Worm (Caenorhabditis elegans) whole organism, L4 larva: Measurements from ENCODE around the gene C24D10.4.

Source experiments
- D1046.2 ChIP-seq: fragments of 200-800 bp; sonication (Bioruptor generic); IDR thresholded peaks from 2 replicates; pipeline ENCODE4 v1.3.6; 2022; ENCODE audit warnings: missing genetic modification characterization, missing compliant biosample characterization
- R02D3.7 ChIP-seq: fragments of 150-350 bp; sonication (generic microtip); optimal IDR thresholded peaks from 3 replicates; lab custom pipeline; 2014; ENCODE audit warnings: missing biosample characterization, missing genetic modification characterization
- Y105C5A.15 ChIP-seq: fragments of 200-800 bp; sonication (Bioruptor generic); IDR thresholded peaks from 2 replicates; pipeline ENCODE4 v1.3.6; 2022; ENCODE audit warnings: missing genetic modification characterization, missing compliant biosample characterization
- Y5F2A.4 ChIP-seq: fragments of 200-800 bp; sonication (Bioruptor generic); optimal IDR thresholded peaks from 2 replicates; lab custom pipeline; 2018; ENCODE audit warnings: mild to moderate bottlenecking, missing genetic modification characterization, missing compliant biosample characterization
- ZK337.2 ChIP-seq: fragments of 200-800 bp; sonication (Bioruptor generic); IDR thresholded peaks from 2 replicates; pipeline ENCODE4 v1.3.6; 2022; ENCODE audit warnings: missing genetic modification reagents, missing genetic modification characterization, missing compliant biosample characterization
- aha-1 ChIP-seq: fragments of 150-350 bp; peaks from one replicate; lab custom pipeline; 2014; ENCODE audit warnings: missing biosample characterization, missing genetic modification characterization
- aly-2 ChIP-seq: sonication (generic microtip); optimal IDR thresholded peaks from 2 replicates; lab custom pipeline; 2018; ENCODE audit warnings: missing biosample characterization, missing genetic modification characterization
- ceh-28 ChIP-seq: fragments of 150-350 bp; optimal IDR thresholded peaks from 2 replicates; lab custom pipeline; 2014; ENCODE audit warnings: missing biosample characterization, missing genetic modification reagents, missing genetic modification characterization
- ceh-32 ChIP-seq: sonication (generic microtip); optimal IDR thresholded peaks from 2 replicates; lab custom pipeline; 2016; ENCODE audit warnings: mild to moderate bottlenecking, missing genetic modification characterization, missing compliant biosample characterization; ENCODE audit not compliant: poor library complexity
- ceh-44 ChIP-seq: fragments of 200-800 bp; sonication (Bioruptor generic); IDR thresholded peaks from 2 replicates; pipeline ENCODE4 v1.3.6; 2022; ENCODE audit warnings: missing genetic modification reagents, missing genetic modification characterization, missing compliant biosample characterization
- ces-1 ChIP-seq: fragments of 150-350 bp; sonication (generic microtip); optimal IDR thresholded peaks from 4 replicates; lab custom pipeline; 2014; ENCODE audit warnings: missing biosample characterization, missing genetic modification reagents, missing genetic modification characterization
- cey-2 ChIP-seq: sonication (generic microtip); optimal IDR thresholded peaks from 3 replicates; lab custom pipeline; 2017; ENCODE audit warnings: missing genetic modification characterization, mild to moderate bottlenecking, missing compliant biosample characterization, antibody characterized with exemption, borderline replicate concordance; ENCODE audit not compliant: insufficient read depth
- ctbp-1 ChIP-seq: fragments of 200-800 bp; sonication (Bioruptor generic); IDR thresholded peaks from 2 replicates; pipeline ENCODE4 v1.3.6; 2022; ENCODE audit warnings: missing genetic modification reagents, missing genetic modification characterization, missing compliant biosample characterization
- dmd-6 ChIP-seq: fragments of 200-800 bp; sonication (Bioruptor generic); IDR thresholded peaks from 2 replicates; pipeline ENCODE4 v1.3.6; 2022; ENCODE audit warnings: missing genetic modification reagents, missing genetic modification characterization, missing compliant biosample characterization
- dmd-8 ChIP-seq: fragments of 200-800 bp; sonication (Bioruptor generic); IDR thresholded peaks from 2 replicates; pipeline ENCODE4 v1.3.6; 2022; ENCODE audit warnings: missing genetic modification characterization, missing compliant biosample characterization
- egl-27 ChIP-seq: sonication (generic microtip); optimal IDR thresholded peaks from 3 replicates; lab custom pipeline; 2017; ENCODE audit warnings: missing biosample characterization, missing genetic modification reagents, missing genetic modification characterization
- fkh-10 ChIP-seq: fragments of 150-350 bp; optimal IDR thresholded peaks from 2 replicates; lab custom pipeline; 2014; ENCODE audit warnings: missing biosample characterization, missing genetic modification reagents, missing genetic modification characterization
- fos-1 ChIP-seq: fragments of 150-350 bp; optimal IDR thresholded peaks from 2 replicates; lab custom pipeline; 2014; ENCODE audit warnings: missing biosample characterization, missing genetic modification characterization
- gei-8 ChIP-seq: fragments of 200-800 bp; sonication (Bioruptor generic); optimal IDR thresholded peaks from 2 replicates; lab custom pipeline; 2018; ENCODE audit warnings: mild to moderate bottlenecking, missing genetic modification characterization, missing compliant biosample characterization
- hlh-11 ChIP-seq: fragments of 200-800 bp; sonication (Bioruptor generic); optimal IDR thresholded peaks from 2 replicates; lab custom pipeline; 2018; ENCODE audit warnings: mild to moderate bottlenecking, missing genetic modification characterization, missing compliant biosample characterization
- hlh-30 ChIP-seq: sonication (generic microtip); optimal IDR thresholded peaks from 2 replicates; lab custom pipeline; 2017; ENCODE audit warnings: antibody characterized with exemption, mild to moderate bottlenecking, missing genetic modification characterization, missing compliant biosample characterization; ENCODE audit not compliant: insufficient read depth
- lin-38 ChIP-seq: fragments of 200-800 bp; sonication (Bioruptor generic); IDR thresholded peaks from 2 replicates; pipeline ENCODE4 v1.3.6; 2022; ENCODE audit warnings: missing genetic modification reagents, missing genetic modification characterization, missing compliant biosample characterization
- lin-39 ChIP-seq: fragments of 150-350 bp; optimal IDR thresholded peaks from 2 replicates; lab custom pipeline; 2014; ENCODE audit warnings: missing biosample characterization, missing genetic modification reagents, missing genetic modification characterization
- lir-3 ChIP-seq: sonication (generic microtip); optimal IDR thresholded peaks from 2 replicates; lab custom pipeline; 2016; ENCODE audit warnings: mild to moderate bottlenecking, missing genetic modification characterization, missing compliant biosample characterization
- lsy-2 ChIP-seq, 2 experiments: fragments of 150-350 bp in 1 of 2; sonication (generic microtip) in 1 of 2; optimal IDR thresholded peaks; 2 replicates each; lab custom pipeline; 2014 to 2017; ENCODE audit warnings: missing biosample characterization in 2 of 2, missing genetic modification characterization in 2 of 2
- madf-5 ChIP-seq, 2 experiments: fragments of 200-800 bp; sonication (Bioruptor generic); IDR thresholded peaks; 2 replicates each; pipeline ENCODE4 v1.3.6; 2022; ENCODE audit warnings: missing compliant biosample characterization in 2 of 2, missing genetic modification characterization in 2 of 2
- madf-9 ChIP-seq: fragments of 200-800 bp; sonication (Bioruptor generic); conservative IDR thresholded peaks from 2 replicates; pipeline ENCODE4 v1.3.6; 2022; ENCODE audit warnings: missing genetic modification reagents, missing genetic modification characterization, missing compliant biosample characterization
- mdl-1 ChIP-seq, 2 experiments: fragments of 150-350 bp in 1 of 2; sonication (generic microtip) in 1 of 2; optimal IDR thresholded peaks; 2 replicates each; lab custom pipeline; 2014 to 2017; ENCODE audit warnings: missing biosample characterization in 2 of 2, missing genetic modification characterization in 2 of 2
- nhr-102 ChIP-seq: sonication (generic microtip); optimal IDR thresholded peaks from 2 replicates; lab custom pipeline; 2016; ENCODE audit warnings: mild to moderate bottlenecking, missing genetic modification characterization, moderate library complexity, missing compliant biosample characterization
- nhr-28 ChIP-seq: fragments of 150-350 bp; optimal IDR thresholded peaks from 2 replicates; lab custom pipeline; 2014; ENCODE audit warnings: missing biosample characterization, missing genetic modification characterization
- nhr-77 ChIP-seq: fragments of 150-350 bp; optimal IDR thresholded peaks from 2 replicates; lab custom pipeline; 2014; ENCODE audit warnings: missing biosample characterization, missing genetic modification characterization
- saeg-2 ChIP-seq: fragments of 200-800 bp; sonication (Bioruptor generic); IDR thresholded peaks from 2 replicates; pipeline ENCODE4 v1.3.6; 2022; ENCODE audit warnings: missing genetic modification reagents, missing genetic modification characterization, missing compliant biosample characterization
- sdz-12 ChIP-seq: fragments of 200-800 bp; sonication (Bioruptor generic); optimal IDR thresholded peaks from 2 replicates; lab custom pipeline; 2018; ENCODE audit warnings: mild to moderate bottlenecking, missing genetic modification characterization, missing compliant biosample characterization
- tra-1 ChIP-seq: fragments of 200-800 bp; sonication (Bioruptor generic); IDR thresholded peaks from 2 replicates; pipeline ENCODE4 v1.3.6; 2022; ENCODE audit warnings: missing genetic modification reagents, missing genetic modification characterization, missing compliant biosample characterization
- vab-7 ChIP-seq: fragments of 200-800 bp; sonication (Bioruptor generic); IDR thresholded peaks from 2 replicates; pipeline ENCODE4 v1.3.6; 2022; ENCODE audit warnings: missing genetic modification reagents, missing genetic modification characterization, missing compliant biosample characterization
- zfp-2 ChIP-seq: sonication (generic microtip); optimal IDR thresholded peaks from 2 replicates; lab custom pipeline; 2016; ENCODE audit warnings: mild to moderate bottlenecking, missing genetic modification characterization, missing compliant biosample characterization
- zfp-3 ChIP-seq: fragments of 200-800 bp; sonication (Bioruptor generic); conservative IDR thresholded peaks from 2 replicates; pipeline ENCODE4 v1.3.6; 2022; ENCODE audit warnings: missing genetic modification reagents, missing genetic modification characterization, missing compliant biosample characterization
- ztf-11 ChIP-seq: fragments of 150-350 bp; optimal IDR thresholded peaks from 2 replicates; lab custom pipeline; 2014; ENCODE audit warnings: missing biosample characterization, missing genetic modification characterization
- ztf-7 ChIP-seq: fragments of 150-350 bp; optimal IDR thresholded peaks from 2 replicates; lab custom pipeline; 2014; ENCODE audit warnings: missing biosample characterization, missing genetic modification characterization

The C24D10.4 gene

ce11 chrIV:5136523-5136922 lies 23.8 kb upstream of the C24D10.4 start:
- TF ChIP-seq nhr-28 (tag; lab: Kevin White, UChicago) (peak; percentile 35), sdz-12 (GFP tag; lab: Kevin White, UChicago) (no peak), Y5F2A.4 (GFP tag; lab: Kevin White, UChicago) (no peak), ceh-44 (GFP tag; lab: Robert Waterston, UW) (no peak), tra-1 (no peak), lir-3 (no peak), lin-39 (tag; lab: Kevin White, UChicago) (no peak), saeg-2 (GFP tag; lab: Robert Waterston, UW) (no peak), hlh-11 (tag; lab: Kevin White, UChicago) (no peak), D1046.2 (no peak), dmd-8 (GFP tag; lab: Robert Waterston, UW) (no peak), mdl-1 (tag; optimal IDR thresholded peaks at IDR 0.05; lab: Kevin White, UChicago) (peak in 1 of 2 experiments; percentile 11), egl-27 (no peak), aly-2 (no peak), lin-38 (GFP tag; lab: Robert Waterston, UW) (no peak), madf-5 (GFP tag; IDR thresholded peaks at IDR 0.05; lab: Robert Waterston, UW) (no peak), aha-1 (tag; lab: Kevin White, UChicago) (peak; percentile 80), R02D3.7 (tag; lab: Kevin White, UChicago) (no peak), ceh-32 (tag; lab: Kevin White, UChicago) (no peak), ZK337.2 (no peak), fos-1 (tag; lab: Kevin White, UChicago) (no peak), cey-2 (tag; lab: Kevin White, UChicago) (no peak), madf-9 (GFP tag; lab: Robert Waterston, UW) (no peak), hlh-30 (tag; lab: Kevin White, UChicago) (peak; percentile 38), ceh-28 (tag; lab: Kevin White, UChicago) (no peak), nhr-77 (tag; lab: Kevin White, UChicago) (no peak), vab-7 (GFP tag; lab: Robert Waterston, UW) (no peak), ztf-11 (tag; lab: Kevin White, UChicago) (no peak)

DNA sequence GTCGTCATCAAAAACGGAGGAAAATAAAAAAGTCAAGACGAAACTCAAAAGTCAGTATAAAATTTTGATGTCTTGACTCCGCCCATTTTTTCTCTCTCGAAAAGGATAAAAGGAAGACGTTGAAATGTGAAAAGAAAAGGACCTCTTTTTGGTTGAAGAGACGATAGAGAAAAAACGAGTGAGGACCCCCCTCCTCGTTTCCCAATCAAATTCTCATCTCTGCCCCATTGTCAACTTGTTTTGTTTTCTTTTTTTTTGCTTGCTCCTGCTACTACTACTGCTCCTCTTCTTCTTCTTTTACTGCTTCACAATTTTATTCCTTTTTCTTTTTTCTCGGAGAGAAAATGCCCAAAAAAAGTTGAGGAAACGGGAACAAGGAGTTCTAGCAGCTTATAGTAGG lies 22.5 kb upstream of the C24D10.4 start:
- TF ChIP-seq gei-8 (GFP tag; lab: Kevin White, UChicago), result no peak
- no peak for TF ChIP-seq dmd-6 (GFP tag; lab: Robert Waterston, UW)
- no peak for TF ChIP-seq aly-2
- TF ChIP-seq lsy-2 (tag; optimal IDR thresholded peaks at IDR 0.05; lab: Kevin White, UChicago), result peak in 1 of 2 experiments; percentile 24
- TF ChIP-seq vab-7 (GFP tag; lab: Robert Waterston, UW), result no peak
- TF ChIP-seq hlh-11 (tag; lab: Kevin White, UChicago), result no peak
- 0 out of 2 replicates have a peak, but pooled peaks have one; percentile 59 for TF ChIP-seq ctbp-1 (GFP tag; lab: Robert Waterston, UW)
- TF ChIP-seq zfp-2, result no peak
- TF ChIP-seq Y5F2A.4 (GFP tag; lab: Kevin White, UChicago), result no peak
- no peak for TF ChIP-seq ztf-7 (tag; lab: Kevin White, UChicago)
- TF ChIP-seq fkh-10, result peak; percentile 95
- TF ChIP-seq ces-1, result peak; percentile 62
- no peak for TF ChIP-seq Y105C5A.15 (GFP tag; lab: Robert Waterston, UW)
- TF ChIP-seq, all 104 proteins: peak for 4

- TF ChIP-seq fos-1 (tag; lab: Kevin White, UChicago) (no peak), ctbp-1 (GFP tag; lab: Robert Waterston, UW) (0 out of 2 replicates have a peak, but pooled peaks have one; percentile 22), fkh-10 (peak; percentile 51), zfp-3 (GFP tag; lab: Robert Waterston, UW) (no peak), nhr-102 (no peak), lsy-2 (tag; optimal IDR thresholded peaks at IDR 0.05; lab: Kevin White, UChicago) (peak in 1 of 2 experiments; percentile 14), ces-1 (peak; percentile 63)
Measured at ce11 chrIV:5139189-5139588, 21.1 kb upstream of the C24D10.4 start.
